Worm (Caenorhabditis elegans): ENCODE measurements around the gene M03E7.3.
A peak's percentile ranks its signal among the peaks of the same experiment; 100 is the strongest.

Gene M03E7.3

DNA sequence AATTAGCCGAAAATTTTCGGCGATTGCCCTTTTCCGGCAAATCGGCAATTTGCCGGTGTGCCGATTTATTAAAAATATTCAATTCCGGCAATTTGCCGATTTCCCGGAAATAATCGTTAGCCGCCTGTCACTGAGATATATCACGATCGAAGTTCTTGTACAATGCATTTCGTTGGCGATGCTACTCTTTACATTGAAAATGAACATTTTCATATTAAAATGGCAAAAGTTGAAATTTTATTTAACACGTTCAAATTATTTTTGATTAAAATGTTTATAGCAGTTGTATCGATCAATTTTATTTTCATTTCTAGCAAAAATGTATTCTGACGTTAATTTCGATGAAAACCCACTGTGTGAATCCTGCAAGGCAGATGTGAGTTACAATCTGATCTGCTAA, at the start of gene M03E7.3:
TSS of gene M03E7.3 (plus strand) at position 301 of the 400 bp plus-strand sequence.
- TF ChIP-seq ZK337.2 (GFP tag; IDR thresholded peaks at IDR 0.05) (no peak), nhr-28 (tag; optimal IDR thresholded peaks at IDR 0.05) (no peak), lin-15B (tag; optimal IDR thresholded peaks at IDR 0.05) (no peak), nhr-41 (GFP tag; IDR thresholded peaks at IDR 0.05) (no peak), ctbp-1 (GFP tag; IDR thresholded peaks at IDR 0.05) (no peak), skn-1 (tag; optimal IDR thresholded peaks at IDR 0.05) (no peak), hif-1 (tag; optimal IDR thresholded peaks at IDR 0.05) (no peak), nhr-76 (tag; optimal IDR thresholded peaks at IDR 0.05) (no peak), Y5F2A.4 (GFP tag; optimal IDR thresholded peaks at IDR 0.05) (no peak), jun-1 (tag; optimal IDR thresholded peaks at IDR 0.05) (no peak), T20F7.1 (GFP tag; optimal IDR thresholded peaks at IDR 0.05) (no peak), R02D3.7 (tag; optimal IDR thresholded peaks at IDR 0.05) (no peak), mdl-1 (tag; optimal IDR thresholded peaks at IDR 0.05) (no peak), hlh-11 (tag; optimal IDR thresholded peaks at IDR 0.05) (no peak), hlh-30 (tag; optimal IDR thresholded peaks at IDR 0.05; ENCODE audit: insufficient read depth) (no peak), daf-16 (GFP tag; optimal IDR thresholded peaks at IDR 0.05) (no peak), daf-16 (tag; optimal IDR thresholded peaks at IDR 0.05) (no peak), mxl-2 (GFP tag; conservative IDR thresholded peaks at IDR 0.05) (no peak), attf-4 (tag; optimal IDR thresholded peaks at IDR 0.05) (no peak), nhr-42 (GFP tag; IDR thresholded peaks at IDR 0.05) (no peak)

DNA sequence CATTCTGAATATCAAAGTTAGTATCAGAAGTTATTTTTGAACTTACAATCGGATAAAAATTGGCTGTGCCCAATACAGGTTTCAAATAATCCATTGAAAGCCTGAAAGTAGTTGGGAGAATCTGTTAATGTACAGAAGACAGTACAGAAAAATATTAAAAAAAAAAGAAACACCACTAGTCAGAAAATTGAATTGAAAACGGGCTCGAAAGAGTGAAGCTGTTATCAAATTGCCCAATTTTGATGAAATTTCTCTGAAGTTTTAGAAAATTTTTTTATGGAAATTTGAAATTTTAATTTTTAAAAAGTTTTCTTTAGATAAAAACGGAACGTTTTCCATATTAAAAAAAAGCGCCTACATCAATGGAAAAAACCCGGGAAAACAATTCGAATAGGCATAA, 47.7 kb upstream of the M03E7.3 start, which contains the start of gene C18C4.7:
TSS of gene C18C4.7 (minus strand) at position 101 of the 400 bp plus-strand sequence.
- TF ChIP-seq zfp-3 (GFP tag; conservative IDR thresholded peaks at IDR 0.05) (no peak), unc-62 (GFP tag; optimal IDR thresholded peaks at IDR 0.05 in 1 of 2) (no peak), unc-62 (tag; optimal IDR thresholded peaks at IDR 0.05) (no peak), nhr-77 (tag; optimal IDR thresholded peaks at IDR 0.05) (no peak), nhr-237 (tag; optimal IDR thresholded peaks at IDR 0.05) (no peak), nhr-25 (tag; optimal IDR thresholded peaks at IDR 0.05; ENCODE audit: borderline replicate concordance, insufficient read depth) (no peak), zfp-2 (tag; optimal IDR thresholded peaks at IDR 0.05) (no peak), rbr-2 (tag; optimal IDR thresholded peaks at IDR 0.05) (no peak), unc-130 (GFP tag; optimal IDR thresholded peaks at IDR 0.05) (no peak), pha-4 (GFP tag; IDR thresholded peaks at IDR 0.05) (no peak), pha-4 (tag; optimal IDR thresholded peaks at IDR 0.05) (no peak), zip-2 (tag; optimal IDR thresholded peaks at IDR 0.05) (no peak), madf-9 (GFP tag; conservative IDR thresholded peaks at IDR 0.05) (no peak), mep-1 (tag; optimal IDR thresholded peaks at IDR 0.05) (no peak), T20F7.1 (GFP tag; optimal IDR thresholded peaks at IDR 0.05) (no peak), fkh-10 (GFP tag; optimal IDR thresholded peaks at IDR 0.05) (no peak), Y105C5A.15 (GFP tag; IDR thresholded peaks at IDR 0.05) (no peak), vab-7 (GFP tag; IDR thresholded peaks at IDR 0.05) (no peak), skn-1 (tag; optimal IDR thresholded peaks at IDR 0.05) (no peak), hif-1 (tag; optimal IDR thresholded peaks at IDR 0.05) (no peak), sdz-12 (GFP tag; optimal IDR thresholded peaks at IDR 0.05) (no peak)

DNA sequence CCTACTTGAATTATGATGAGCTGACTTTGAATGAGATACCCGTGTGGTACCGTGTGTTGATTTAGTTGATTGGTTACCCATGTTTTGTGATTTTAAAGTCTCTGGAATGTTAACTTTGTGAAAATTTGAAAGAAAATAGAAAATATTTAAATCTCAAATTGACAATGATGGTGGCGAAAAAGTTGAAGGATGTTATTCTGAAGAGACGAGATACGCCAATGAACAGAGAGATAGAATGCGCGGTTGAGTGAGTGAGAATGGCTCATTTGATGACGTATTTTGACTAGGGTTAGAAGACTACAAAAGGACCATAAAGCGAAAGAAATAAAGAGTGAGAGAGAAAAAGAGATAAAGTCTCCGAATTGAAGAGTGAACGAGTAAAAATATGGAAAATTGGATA, 44.4 kb upstream of the M03E7.3 start, which contains the start of gene glb-6:
TSS of gene glb-6 (minus strand) at position 101 of the 400 bp plus-strand sequence.
- peak; percentile 63 for TF ChIP-seq fkh-10 (GFP tag; optimal IDR thresholded peaks at IDR 0.05)
- TF ChIP-seq ceh-62 (tag; optimal IDR thresholded peaks at IDR 0.05), result no peak
